Fruit fly (Drosophila melanogaster) whole organism, prepupa: ENCODE results near the gene BBIP1.

Source experiments
- CG10669 ChIP-seq: fragments of 200-800 bp; sonication (Bioruptor generic); optimal IDR thresholded peaks from 3 replicates; lab custom pipeline; 2018; ENCODE audit warnings: missing biosample characterization, mild to moderate bottlenecking, missing genetic modification characterization, moderate library complexity
- CG11902 ChIP-seq: fragments of 200-800 bp; sonication (Bioruptor generic); optimal IDR thresholded peaks from 3 replicates; lab custom pipeline; 2016; ENCODE audit warnings: missing biosample characterization, missing genetic modification characterization
- CG1621 ChIP-seq: fragments of 200-800 bp; sonication (Bioruptor generic); optimal IDR thresholded peaks from 3 replicates; lab custom pipeline; 2018; ENCODE audit warnings: missing biosample characterization, mild to moderate bottlenecking, missing genetic modification characterization
- CG16779 ChIP-seq: fragments of 200-800 bp; sonication (Bioruptor generic); optimal IDR thresholded peaks from 3 replicates; lab custom pipeline; 2017; ENCODE audit warnings: missing biosample characterization, mild to moderate bottlenecking, missing genetic modification characterization
- CG31627 ChIP-seq: fragments of 200-800 bp; sonication (Bioruptor generic); optimal IDR thresholded peaks from 3 replicates; lab custom pipeline; 2016; ENCODE audit warnings: missing biosample characterization, missing genetic modification characterization
- CG32006 ChIP-seq: fragments of 200-800 bp; sonication (Bioruptor generic); optimal IDR thresholded peaks from 3 replicates; lab custom pipeline; 2017; ENCODE audit warnings: missing biosample characterization, mild to moderate bottlenecking, missing genetic modification characterization
- CG34406 ChIP-seq: fragments of 200-800 bp; sonication (Bioruptor generic); optimal IDR thresholded peaks from 3 replicates; lab custom pipeline; 2016; ENCODE audit warnings: missing biosample characterization, missing genetic modification characterization
- CG3919 ChIP-seq: fragments of 200-800 bp; sonication (Bioruptor generic); optimal IDR thresholded peaks from 3 replicates; lab custom pipeline; 2016; ENCODE audit warnings: missing biosample characterization, missing genetic modification characterization
- CG4318 ChIP-seq: fragments of 200-800 bp; sonication (Bioruptor generic); optimal IDR thresholded peaks from 3 replicates; lab custom pipeline; 2017; ENCODE audit warnings: missing biosample characterization, mild to moderate bottlenecking, missing genetic modification characterization
- CG6163 ChIP-seq: fragments of 200-800 bp; sonication (Bioruptor generic); IDR thresholded peaks from 3 replicates; pipeline ENCODE4 v1.3.6; 2022; ENCODE audit warnings: missing biosample characterization, missing genetic modification characterization
- CG6276 ChIP-seq: fragments of 200-800 bp; sonication (Bioruptor generic); optimal IDR thresholded peaks from 2 replicates; lab custom pipeline; 2017; ENCODE audit warnings: missing biosample characterization, mild to moderate bottlenecking, missing genetic modification characterization
- CG6792 ChIP-seq: fragments of 200-800 bp; sonication (Bioruptor generic); optimal IDR thresholded peaks from 3 replicates; lab custom pipeline; 2016; ENCODE audit warnings: missing biosample characterization, missing genetic modification characterization
- CG7368 ChIP-seq: fragments of 200-800 bp; sonication (Bioruptor generic); optimal IDR thresholded peaks from 3 replicates; lab custom pipeline; 2016; ENCODE audit warnings: missing biosample characterization, missing genetic modification characterization
- CG8119 ChIP-seq: fragments of 200-800 bp; sonication (Bioruptor generic); IDR thresholded peaks from 3 replicates; pipeline ENCODE4 v1.3.6; 2022; ENCODE audit warnings: missing biosample characterization, missing genetic modification characterization
- CG8319 ChIP-seq: fragments of 200-800 bp; sonication (Bioruptor generic); optimal IDR thresholded peaks from 3 replicates; lab custom pipeline; 2016; ENCODE audit warnings: missing biosample characterization, missing genetic modification characterization
- CG8632 ChIP-seq: fragments of 200-800 bp; sonication (Bioruptor generic); optimal IDR thresholded peaks from 3 replicates; lab custom pipeline; 2016; ENCODE audit warnings: missing biosample characterization, missing genetic modification characterization
- Eip75B ChIP-seq: fragments of 200-800 bp; sonication (Bioruptor generic); optimal IDR thresholded peaks from 3 replicates; lab custom pipeline; 2016; ENCODE audit warnings: missing biosample characterization, missing genetic modification characterization
- Eip93F ChIP-seq: fragments of 200-800 bp; sonication (Bioruptor generic); optimal IDR thresholded peaks from 2 replicates; lab custom pipeline; 2016; ENCODE audit warnings: missing biosample characterization, mild to moderate bottlenecking, missing genetic modification characterization
- Ets21C ChIP-seq: fragments of 200-800 bp; sonication (Bioruptor generic); optimal IDR thresholded peaks from 3 replicates; lab custom pipeline; 2016; ENCODE audit warnings: missing biosample characterization, missing genetic modification characterization
- Ets96B ChIP-seq: fragments of 200-800 bp; optimal IDR thresholded peaks from 2 replicates; lab custom pipeline; 2019; ENCODE audit warnings: missing biosample characterization, mild to moderate bottlenecking, missing genetic modification characterization, moderate library complexity
- Gug ChIP-seq: fragments of 200-800 bp; sonication (Bioruptor generic); IDR thresholded peaks from 2 replicates; pipeline ENCODE4 v1.3.6; 2022; ENCODE audit warnings: missing biosample characterization, missing genetic modification characterization
- Hr38 ChIP-seq: sonication (Bioruptor generic); optimal IDR thresholded peaks from 2 replicates; lab custom pipeline; 2016; ENCODE audit warnings: missing biosample characterization, missing genetic modification characterization
- Hr39 ChIP-seq: fragments of 200-800 bp; sonication (Bioruptor generic); optimal IDR thresholded peaks from 2 replicates; lab custom pipeline; 2016; ENCODE audit warnings: missing biosample characterization, missing genetic modification characterization
- Hr4 ChIP-seq: fragments of 200-800 bp; sonication (Bioruptor generic); optimal IDR thresholded peaks from 3 replicates; lab custom pipeline; 2016; ENCODE audit warnings: missing biosample characterization, missing genetic modification characterization
- Lpt ChIP-seq: fragments of 200-800 bp; sonication (Bioruptor generic); optimal IDR thresholded peaks from 3 replicates; lab custom pipeline; 2016; ENCODE audit warnings: missing biosample characterization, missing genetic modification characterization
- Met ChIP-seq: fragments of 200-800 bp; sonication (Bioruptor generic); optimal IDR thresholded peaks from 3 replicates; lab custom pipeline; 2016; ENCODE audit warnings: missing biosample characterization, missing genetic modification characterization
- OdsH ChIP-seq: fragments of 200-800 bp; sonication (Bioruptor generic); optimal IDR thresholded peaks from 3 replicates; lab custom pipeline; 2016; ENCODE audit warnings: missing biosample characterization, missing genetic modification characterization
- Smox ChIP-seq: fragments of 200-800 bp; sonication (Bioruptor generic); optimal IDR thresholded peaks from 3 replicates; lab custom pipeline; 2016; ENCODE audit warnings: missing biosample characterization, missing genetic modification characterization
- Sox14 ChIP-seq: fragments of 200-800 bp; sonication (Bioruptor generic); optimal IDR thresholded peaks from 3 replicates; lab custom pipeline; 2016; ENCODE audit warnings: missing biosample characterization, missing genetic modification characterization
- Sox15 ChIP-seq: fragments of 200-800 bp; sonication (Bioruptor generic); optimal IDR thresholded peaks from 3 replicates; lab custom pipeline; 2016; ENCODE audit warnings: missing biosample characterization, missing genetic modification characterization
- achi ChIP-seq: fragments of 200-800 bp; sonication (Bioruptor generic); optimal IDR thresholded peaks from 3 replicates; lab custom pipeline; 2016; ENCODE audit warnings: missing biosample characterization, missing genetic modification characterization
- acj6 ChIP-seq: fragments of 200-800 bp; sonication (Bioruptor generic); optimal IDR thresholded peaks from 3 replicates; lab custom pipeline; 2016; ENCODE audit warnings: missing biosample characterization, missing genetic modification characterization
- cyc ChIP-seq: fragments of 200-800 bp; sonication (Bioruptor generic); optimal IDR thresholded peaks from 3 replicates; lab custom pipeline; 2016; ENCODE audit warnings: missing biosample characterization, missing genetic modification characterization
- dac ChIP-seq: fragments of 200-800 bp; sonication (Bioruptor generic); optimal IDR thresholded peaks from 2 replicates; lab custom pipeline; 2017; ENCODE audit warnings: missing biosample characterization, mild to moderate bottlenecking, missing genetic modification characterization
- eg ChIP-seq: fragments of 200-800 bp; sonication (Bioruptor generic); IDR thresholded peaks from 3 replicates; pipeline ENCODE4 v1.3.6; 2022; ENCODE audit warnings: missing biosample characterization, missing genetic modification characterization
- esn ChIP-seq: fragments of 200-800 bp; sonication (Bioruptor generic); optimal IDR thresholded peaks from 2 replicates; lab custom pipeline; 2016; ENCODE audit warnings: missing biosample characterization, mild to moderate bottlenecking, missing genetic modification characterization, moderate library complexity
- fd59A ChIP-seq: fragments of 200-800 bp; sonication (Bioruptor generic); optimal IDR thresholded peaks from 2 replicates; lab custom pipeline; 2017; ENCODE audit warnings: missing biosample characterization, mild to moderate bottlenecking, missing genetic modification characterization, missing genetic modification reagents
- fkh ChIP-seq: fragments of 200-800 bp; sonication (Bioruptor generic); optimal IDR thresholded peaks from 3 replicates; lab custom pipeline; 2017; ENCODE audit warnings: missing biosample characterization, mild to moderate bottlenecking, missing genetic modification characterization, moderate library complexity
- lz ChIP-seq: fragments of 200-800 bp; sonication (Bioruptor generic); optimal IDR thresholded peaks from 3 replicates; lab custom pipeline; 2016; ENCODE audit warnings: missing biosample characterization, missing genetic modification characterization
- net ChIP-seq: fragments of 200-800 bp; sonication (Bioruptor generic); optimal IDR thresholded peaks from 3 replicates; lab custom pipeline; 2016; ENCODE audit warnings: missing biosample characterization, missing genetic modification characterization
- pdm3 ChIP-seq: fragments of 200-800 bp; sonication (Bioruptor generic); optimal IDR thresholded peaks from 3 replicates; lab custom pipeline; 2016; ENCODE audit warnings: missing biosample characterization, missing genetic modification characterization
- salr ChIP-seq, 2 experiments: fragments of 200-800 bp; sonication (Bioruptor generic); optimal IDR thresholded peaks; 3 replicates each; lab custom pipeline; 2016 to 2018; ENCODE audit warnings: missing biosample characterization in 2 of 2, missing genetic modification characterization in 2 of 2, mild to moderate bottlenecking in 1 of 2
- ss ChIP-seq, 2 experiments: fragments of 200-800 bp; sonication (Bioruptor generic); optimal IDR thresholded peaks; 2 replicates in 1 of 2; 3 replicates in 1 of 2; lab custom pipeline; 2017 to 2018; ENCODE audit warnings: mild to moderate bottlenecking in 2 of 2, missing biosample characterization in 2 of 2, missing genetic modification characterization in 2 of 2, moderate library complexity in 1 of 2
- topi ChIP-seq: fragments of 200-800 bp; sonication (Bioruptor generic); optimal IDR thresholded peaks from 3 replicates; lab custom pipeline; 2016; ENCODE audit warnings: missing biosample characterization, missing genetic modification characterization

BBIP1 gene

dm6 chr3R:9395998-9396397 lies 8.2 kb upstream of the BBIP1 start:
- TF ChIP-seq fkh (GFP tag; lab: Kevin White, UChicago) (peak; percentile 6), eg (GFP tag; lab: Robert Waterston, UW) (0 out of 3 replicates have a peak, but pooled peaks have one; percentile 22), CG6163 (0 out of 3 replicates have a peak, but pooled peaks have one; percentile 32), dac (GFP tag; lab: Kevin White, UChicago) (no peak), CG10669 (no peak), CG8319 (no peak), cyc (GFP tag; lab: Kevin White, UChicago) (no peak), Smox (GFP tag; lab: Kevin White, UChicago) (no peak)

dm6 chr3R:9397890-9398289 lies 6.3 kb upstream of the BBIP1 start, which contains the start of gene Or85f:
Gene Or85f, plus strand, starts transcription at chr3R:9398190.
- TF ChIP-seq Lpt (GFP tag; lab: Kevin White, UChicago): no peak
- TF ChIP-seq Ets96B (tag; lab: Kevin White, UChicago): no peak
- TF ChIP-seq esn (GFP tag; lab: Kevin White, UChicago): no peak
- no peak for TF ChIP-seq achi (GFP tag; lab: Kevin White, UChicago)
- no peak for TF ChIP-seq CG11902 (GFP tag; lab: Kevin White, UChicago)
- no peak for TF ChIP-seq OdsH
- no peak for TF ChIP-seq Ets21C (GFP tag; lab: Kevin White, UChicago)
- TF ChIP-seq CG7368 (GFP tag; lab: Kevin White, UChicago): no peak
- TF ChIP-seq Sox15 (GFP tag; lab: Kevin White, UChicago): no peak
- no peak for TF ChIP-seq CG6792 (GFP tag; lab: Kevin White, UChicago)
- no peak for TF ChIP-seq Hr39 (GFP tag; lab: Kevin White, UChicago)
- no peak for TF ChIP-seq fd59A (GFP tag; lab: Kevin White, UChicago)
- TF ChIP-seq salr (GFP tag; optimal IDR thresholded peaks at IDR 0.05; lab: Kevin White, UChicago): no peak
- TF ChIP-seq CG8119 (GFP tag; lab: Robert Waterston, UW): no peak
- TF ChIP-seq CG6276: no peak
- no peak for TF ChIP-seq Met (GFP tag; lab: Kevin White, UChicago)

DNA sequence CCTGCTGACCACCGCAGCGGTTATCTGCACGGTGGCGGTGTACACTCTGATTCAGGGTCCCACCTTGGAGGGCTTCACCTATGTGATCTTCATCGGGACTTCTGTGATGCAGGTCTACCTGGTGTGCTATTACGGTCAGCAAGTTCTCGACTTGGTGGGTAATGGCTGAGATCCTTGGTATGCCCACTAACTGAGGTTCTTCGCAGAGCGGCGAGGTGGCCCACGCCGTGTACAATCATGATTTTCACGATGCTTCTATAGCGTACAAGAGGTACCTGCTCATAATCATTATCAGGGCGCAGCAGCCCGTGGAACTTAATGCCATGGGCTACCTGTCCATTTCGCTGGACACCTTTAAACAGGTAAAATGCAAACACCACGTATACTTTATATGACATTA lies 5.1 kb upstream of the BBIP1 start:
- TF ChIP-seq Sox14 (GFP tag; lab: Kevin White, UChicago) (no peak), Gug (GFP tag; lab: Robert Waterston, UW) (no peak), CG8632 (GFP tag; lab: Kevin White, UChicago) (no peak), lz (GFP tag; lab: Kevin White, UChicago) (no peak), CG11902 (GFP tag; lab: Kevin White, UChicago) (no peak), CG6276 (no peak), CG10669 (no peak), salr (GFP tag; optimal IDR thresholded peaks at IDR 0.05; lab: Kevin White, UChicago) (no peak), Eip75B (GFP tag; lab: Kevin White, UChicago) (no peak), topi (GFP tag; lab: Kevin White, UChicago) (no peak), CG16779 (tag; lab: Kevin White, UChicago) (no peak), CG6792 (GFP tag; lab: Kevin White, UChicago) (no peak), Lpt (GFP tag; lab: Kevin White, UChicago) (no peak), net (GFP tag; lab: Kevin White, UChicago) (no peak), CG32006 (GFP tag; lab: Kevin White, UChicago) (no peak), Hr38 (GFP tag; lab: Kevin White, UChicago) (no peak), CG31627 (GFP tag; lab: Kevin White, UChicago) (no peak), fd59A (GFP tag; lab: Kevin White, UChicago) (no peak), cyc (GFP tag; lab: Kevin White, UChicago) (no peak)
- TF ChIP-seq, all 60 proteins: peak for 0

DNA sequence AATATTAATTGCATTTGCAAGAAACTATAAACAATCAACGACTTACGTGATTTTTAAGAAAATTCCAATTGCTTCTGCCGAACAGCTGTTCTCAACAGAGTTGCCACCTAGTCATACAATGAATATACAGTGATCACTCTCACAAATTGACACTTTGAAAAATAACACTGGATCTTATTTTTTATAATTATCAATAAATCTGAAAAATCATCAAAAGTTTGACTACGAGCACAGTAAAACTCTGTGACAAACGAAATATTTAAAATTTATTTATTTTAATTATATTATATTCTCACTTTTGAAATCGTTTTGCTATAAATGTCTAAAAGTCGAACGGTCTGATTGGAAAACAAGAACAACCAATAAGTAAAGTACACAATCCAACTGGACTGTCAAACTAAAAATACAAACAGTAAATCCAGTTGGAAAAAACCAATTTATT lies 4.2 kb upstream of the BBIP1 start, which contains the start of gene CG34117:
CG34117 (minus strand) TSS at position 103 of the 442 bp plus-strand sequence.
- TF ChIP-seq OdsH: peak; percentile 79
- TF ChIP-seq Eip75B (GFP tag; lab: Kevin White, UChicago): peak; percentile 66
- TF ChIP-seq CG10669: peak; percentile 74
- peak; percentile 67 for TF ChIP-seq cyc (GFP tag; lab: Kevin White, UChicago)
- peak; percentile 44 for TF ChIP-seq CG11902 (GFP tag; lab: Kevin White, UChicago)
- TF ChIP-seq Ets96B (tag; lab: Kevin White, UChicago): peak; percentile 71
- TF ChIP-seq Hr4 (GFP tag; lab: Kevin White, UChicago): peak; percentile 76
- peak; percentile 76 for TF ChIP-seq pdm3 (GFP tag; lab: Kevin White, UChicago)
- TF ChIP-seq CG6792 (GFP tag; lab: Kevin White, UChicago): peak; percentile 74
- TF ChIP-seq Ets21C (GFP tag; lab: Kevin White, UChicago): peak; percentile 60
- TF ChIP-seq dac (GFP tag; lab: Kevin White, UChicago): no peak
- TF ChIP-seq CG3919 (GFP tag; lab: Kevin White, UChicago): peak; percentile 78
- TF ChIP-seq salr (GFP tag; optimal IDR thresholded peaks at IDR 0.05; lab: Kevin White, UChicago): peak; percentile 10 to 55
- TF ChIP-seq Smox (GFP tag; lab: Kevin White, UChicago): peak; percentile 75
- peak; percentile 1 to 28 for TF ChIP-seq ss (GFP tag; optimal IDR thresholded peaks at IDR 0.05; lab: Kevin White, UChicago)
- peak; percentile 72 for TF ChIP-seq topi (GFP tag; lab: Kevin White, UChicago)
- TF ChIP-seq CG34406 (GFP tag; lab: Kevin White, UChicago): peak; percentile 72
- TF ChIP-seq acj6 (GFP tag; lab: Kevin White, UChicago): peak; percentile 76
- no peak for TF ChIP-seq CG4318 (GFP tag; lab: Kevin White, UChicago)
- peak; percentile 40 for TF ChIP-seq Eip93F (GFP tag; lab: Kevin White, UChicago)
- TF ChIP-seq CG1621 (tag; lab: Kevin White, UChicago): peak; percentile 8
- peak; percentile 66 for TF ChIP-seq CG7368 (GFP tag; lab: Kevin White, UChicago)
